Worm (Caenorhabditis elegans): ENCODE measurements around the gene Y47D7A.7.

Gene Y47D7A.7

DNA sequence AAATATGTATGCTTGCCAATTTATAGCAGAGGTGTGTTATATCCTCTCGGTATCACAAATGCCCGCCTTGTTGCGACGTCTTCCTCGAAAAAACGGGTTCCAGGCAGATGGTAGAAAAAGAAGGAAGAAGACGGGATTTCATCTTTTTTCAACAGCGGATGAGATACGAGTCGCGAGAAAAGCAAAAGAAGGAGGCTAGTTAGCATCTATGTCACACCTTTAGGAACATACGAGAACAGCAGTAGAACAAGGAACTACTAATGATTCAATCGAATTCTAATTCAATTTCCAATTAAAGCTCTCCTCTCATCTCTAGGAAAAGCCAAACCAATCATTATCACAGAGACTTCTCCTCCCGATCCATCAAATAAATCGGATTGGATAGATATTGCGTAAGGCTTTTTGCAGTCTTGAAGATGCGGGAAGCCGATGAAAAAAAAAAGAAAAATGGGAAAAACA, 5.0 kb downstream of the Y47D7A.7 start, which contains the start of gene grl-5:
TSS of gene grl-5 (minus strand) at position 51 of the 459 bp plus-strand sequence.
- no peak for TF ChIP-seq flh-1 (GFP tag; optimal IDR thresholded peaks at IDR 0.05)
- TF ChIP-seq zip-8 (tag; optimal IDR thresholded peaks at IDR 0.05), result peak; percentile 48

DNA sequence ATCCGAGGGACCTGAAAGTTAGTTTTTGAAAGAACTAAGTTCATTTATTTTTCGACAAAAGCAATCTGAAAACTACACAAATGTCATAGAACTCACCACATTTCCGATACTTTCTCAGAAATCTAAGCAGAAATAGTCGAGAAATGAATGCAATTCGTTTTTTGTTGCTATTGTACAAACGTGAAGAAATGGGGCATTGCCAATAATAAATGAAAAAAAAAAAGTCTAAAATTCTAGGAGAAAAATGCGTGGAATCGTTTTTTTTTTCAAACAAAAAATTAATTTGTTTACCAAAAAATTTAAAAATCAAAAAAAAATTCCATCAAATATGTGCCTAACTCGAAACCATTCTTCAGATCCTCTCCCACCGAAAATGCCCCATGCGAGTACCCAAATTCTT, 8.0 kb downstream of the Y47D7A.7 start, which contains the start of gene Y47D7A.17:
TSS of gene Y47D7A.17 (minus strand) at position 101 of the 400 bp plus-strand sequence.
- no peak for TF ChIP-seq mls-2 (tag; optimal IDR thresholded peaks at IDR 0.05)
- no peak for TF ChIP-seq ceh-83 (GFP tag; optimal IDR thresholded peaks at IDR 0.05)
- TF ChIP-seq sptf-1 (tag; optimal IDR thresholded peaks at IDR 0.05), result no peak
- no peak for TF ChIP-seq flh-1 (GFP tag; optimal IDR thresholded peaks at IDR 0.05)
- no peak for TF ChIP-seq M03D4.4 (tag; optimal IDR thresholded peaks at IDR 0.05)
- TF ChIP-seq nhr-2 (tag; optimal IDR thresholded peaks at IDR 0.05), result no peak

DNA sequence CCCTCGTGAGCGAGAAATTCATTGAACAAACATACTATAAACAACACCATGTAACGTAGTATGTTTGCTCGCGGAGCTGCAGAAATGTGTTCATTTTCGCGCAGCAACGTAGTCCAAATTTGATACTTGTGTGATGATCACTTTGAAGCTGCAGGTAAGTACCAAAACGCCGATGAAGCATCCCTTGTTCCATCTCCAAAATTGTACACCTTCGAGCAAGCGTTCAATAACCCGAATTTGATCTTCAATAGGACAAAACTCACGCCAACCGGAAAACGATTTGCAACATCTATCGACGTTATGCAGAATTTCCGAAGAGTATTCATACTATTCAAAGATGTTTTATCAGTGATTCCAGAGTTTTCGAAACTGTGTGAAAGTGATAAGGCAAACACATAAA, 9.0 kb downstream of the Y47D7A.7 start, which contains the start of gene Y47D7A.3:
TSS of gene Y47D7A.3 (plus strand) at position 301 of the 400 bp plus-strand sequence.
- TF ChIP-seq M03D4.4 (tag; optimal IDR thresholded peaks at IDR 0.05) (no peak), lin-13 (tag; optimal IDR thresholded peaks at IDR 0.05) (no peak), mab-5 (tag; optimal IDR thresholded peaks at IDR 0.05) (no peak), sptf-1 (tag; optimal IDR thresholded peaks at IDR 0.05) (no peak), mls-2 (tag; optimal IDR thresholded peaks at IDR 0.05) (no peak), lin-32 (GFP tag; optimal IDR thresholded peaks at IDR 0.05) (no peak), nhr-237 (tag; optimal IDR thresholded peaks at IDR 0.05) (no peak), flh-1 (GFP tag; optimal IDR thresholded peaks at IDR 0.05) (no peak)

DNA sequence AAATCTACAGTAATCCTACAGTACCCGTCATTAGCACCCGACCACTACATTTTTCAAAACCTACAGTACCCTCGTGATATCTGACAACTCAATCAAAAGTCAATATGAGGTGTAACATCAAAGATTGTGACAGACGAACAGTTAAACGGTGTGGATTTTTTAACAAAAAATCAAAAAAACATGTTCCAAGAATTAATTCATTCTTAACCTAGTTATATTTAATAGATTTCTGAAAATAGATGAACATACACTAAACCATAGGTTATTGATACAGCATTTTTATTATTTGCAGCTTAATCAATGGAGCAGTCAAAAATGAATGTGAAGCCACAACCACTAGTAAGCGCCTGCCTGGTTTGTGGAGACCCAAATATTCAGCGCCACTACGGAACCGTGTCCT, 12.1 kb downstream of the Y47D7A.7 start, which contains the start of gene nhr-118:
TSS of gene nhr-118 (plus strand) at position 301 of the 400 bp plus-strand sequence.
- TF ChIP-seq nhr-28 (tag; optimal IDR thresholded peaks at IDR 0.05) (no peak), nhr-237 (tag; optimal IDR thresholded peaks at IDR 0.05) (no peak), elt-3 (tag; optimal IDR thresholded peaks at IDR 0.05) (no peak), ham-2 (GFP tag; optimal IDR thresholded peaks at IDR 0.05) (no peak), zip-8 (tag; optimal IDR thresholded peaks at IDR 0.05) (no peak), pha-4 (tag; optimal IDR thresholded peaks at IDR 0.05) (no peak), ceh-83 (GFP tag; optimal IDR thresholded peaks at IDR 0.05) (no peak), tbx-8 (GFP tag; optimal IDR thresholded peaks at IDR 0.05) (no peak)

DNA sequence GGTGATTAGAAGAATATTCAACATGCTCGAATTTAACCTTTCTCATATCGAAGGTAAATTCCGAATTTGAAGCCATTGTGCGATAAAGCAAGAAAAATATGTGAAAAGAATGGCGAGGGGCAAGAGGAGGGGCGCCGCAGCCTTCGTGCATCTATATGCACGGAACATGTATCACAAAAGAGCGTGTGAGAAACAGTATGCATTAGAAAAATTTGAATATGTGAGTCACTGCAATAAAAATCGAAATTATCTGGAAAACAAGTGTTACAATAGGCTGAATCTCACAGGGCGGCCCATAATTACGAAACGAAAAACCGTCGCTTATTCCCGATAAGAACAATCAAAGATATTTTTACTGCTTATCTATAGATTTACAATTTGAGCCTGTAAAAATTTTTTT, 17.8 kb downstream of the Y47D7A.7 start, which contains the start of gene F13A2.5:
TSS of gene F13A2.5 (minus strand) at position 101 of the 400 bp plus-strand sequence.
- TF ChIP-seq hlh-1 (tag; optimal IDR thresholded peaks at IDR 0.05), result no peak
- no peak for TF ChIP-seq M03D4.4 (tag; optimal IDR thresholded peaks at IDR 0.05)
- no peak for TF ChIP-seq zip-8 (tag; optimal IDR thresholded peaks at IDR 0.05)
- no peak for TF ChIP-seq mab-5 (tag; optimal IDR thresholded peaks at IDR 0.05)
- TF ChIP-seq elt-3 (tag; optimal IDR thresholded peaks at IDR 0.05), result no peak
- no peak for TF ChIP-seq mep-1 (tag; optimal IDR thresholded peaks at IDR 0.05)
- no peak for TF ChIP-seq pha-4 (tag; optimal IDR thresholded peaks at IDR 0.05)
- no peak for TF ChIP-seq ham-2 (GFP tag; optimal IDR thresholded peaks at IDR 0.05)
- TF ChIP-seq ztf-11 (tag; optimal IDR thresholded peaks at IDR 0.05), result no peak
- no peak for TF ChIP-seq blmp-1 (tag; optimal IDR thresholded peaks at IDR 0.05)
- no peak for TF ChIP-seq nhr-237 (tag; optimal IDR thresholded peaks at IDR 0.05)

DNA sequence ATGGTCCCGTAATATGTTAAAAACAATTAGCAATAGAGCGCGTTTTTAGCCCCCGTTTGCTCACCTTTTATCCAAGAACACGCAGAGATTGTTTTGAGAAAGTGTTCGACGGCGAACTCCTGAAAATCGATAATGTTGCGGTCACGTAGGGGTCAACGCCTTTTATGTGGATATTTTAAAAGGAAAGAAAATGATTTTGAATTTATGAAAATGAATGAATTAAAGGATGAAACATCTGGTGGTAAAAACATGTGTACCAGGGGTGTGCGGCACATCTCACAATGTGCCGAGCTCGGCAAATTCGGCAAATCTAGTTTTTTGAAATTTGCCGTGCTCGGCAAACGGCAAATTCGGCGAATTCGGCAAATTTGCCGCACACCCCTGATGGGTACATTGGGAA, 19.5 kb downstream of the Y47D7A.7 start, which contains the start of gene F13A2.4:
TSS of gene F13A2.4 (minus strand) at position 101 of the 400 bp plus-strand sequence.
- TF ChIP-seq ham-2 (GFP tag; optimal IDR thresholded peaks at IDR 0.05), result no peak
- TF ChIP-seq nhr-76 (tag; optimal IDR thresholded peaks at IDR 0.05), result no peak
- TF ChIP-seq ceh-43 (GFP tag; optimal IDR thresholded peaks at IDR 0.05), result no peak

DNA sequence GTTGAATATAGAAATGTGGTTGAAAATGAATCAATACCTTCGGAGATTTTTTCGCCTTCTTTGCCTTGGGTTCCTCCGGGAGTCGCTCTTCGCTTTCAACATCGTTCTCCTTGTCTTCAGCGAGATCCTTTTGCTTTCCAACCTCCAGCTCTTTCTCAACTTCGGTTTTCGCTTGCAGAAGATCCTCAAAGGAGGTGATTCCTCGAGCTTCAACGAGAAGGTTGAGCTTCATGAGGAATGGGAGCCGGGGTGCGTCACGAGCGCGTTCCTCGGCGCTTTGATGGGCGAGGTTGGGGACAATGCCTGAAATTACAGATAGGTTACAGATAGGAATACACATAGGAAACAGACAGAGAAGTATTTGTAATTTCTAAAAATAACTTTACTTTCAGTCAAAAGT, 20.8 kb downstream of the Y47D7A.7 start:
- TF ChIP-seq ces-1 (GFP tag; optimal IDR thresholded peaks at IDR 0.05) (no peak), lin-13 (tag; optimal IDR thresholded peaks at IDR 0.05) (no peak), ceh-43 (GFP tag; optimal IDR thresholded peaks at IDR 0.05) (no peak), sem-2 (GFP tag; optimal IDR thresholded peaks at IDR 0.05) (no peak), unc-39 (tag; optimal IDR thresholded peaks at IDR 0.05) (no peak), ham-2 (GFP tag; optimal IDR thresholded peaks at IDR 0.05) (no peak), unc-120 (tag; optimal IDR thresholded peaks at IDR 0.05; ENCODE audit: poor library complexity, severe bottlenecking) (no peak), elt-3 (tag; optimal IDR thresholded peaks at IDR 0.05) (no peak), cnd-1 (tag; optimal IDR thresholded peaks at IDR 0.05) (no peak), nhr-28 (tag; optimal IDR thresholded peaks at IDR 0.05) (no peak), pha-4 (tag; optimal IDR thresholded peaks at IDR 0.05) (no peak), mls-2 (tag; optimal IDR thresholded peaks at IDR 0.05) (no peak), elt-1 (tag; optimal IDR thresholded peaks at IDR 0.05; ENCODE audit: borderline replicate concordance, insufficient read depth) (no peak), nhr-12 (tag; optimal IDR thresholded peaks at IDR 0.05) (no peak), blmp-1 (tag; optimal IDR thresholded peaks at IDR 0.05) (no peak)

Measured in whole organism, mixed stage, embryonic.